Worm (Caenorhabditis elegans): ENCODE results near the gene F19B6.1.
A peak's percentile ranks its signal among the peaks of the same experiment; 100 is the strongest.

The F19B6.1 gene

ce11 chrIV:12340885-12341284, 5.0 kb upstream of the F19B6.1 start:
- TF ChIP-seq zip-4 (GFP tag; optimal IDR thresholded peaks at IDR 0.05) (no peak), unc-86 (tag; optimal IDR thresholded peaks at IDR 0.05) (no peak), dpl-1 (GFP tag; optimal IDR thresholded peaks at IDR 0.05) (no peak), fkh-8 (tag; optimal IDR thresholded peaks at IDR 0.05) (no peak), fkh-4 (tag; optimal IDR thresholded peaks at IDR 0.05; ENCODE audit: borderline replicate concordance) (no peak), pqm-1 (tag; optimal IDR thresholded peaks at IDR 0.05) (no peak), nhr-47 (tag; optimal IDR thresholded peaks at IDR 0.05) (no peak), nhr-84 (tag; optimal IDR thresholded peaks at IDR 0.05) (no peak), nhr-28 (tag; optimal IDR thresholded peaks at IDR 0.05) (no peak), sptf-1 (tag; optimal IDR thresholded peaks at IDR 0.05) (no peak), ceh-82 (tag; optimal IDR thresholded peaks at IDR 0.05) (no peak), aha-1 (tag; optimal IDR thresholded peaks at IDR 0.05) (no peak), nhr-12 (tag; optimal IDR thresholded peaks at IDR 0.05) (no peak), lin-35 (GFP tag; optimal IDR thresholded peaks at IDR 0.05) (no peak), isw-1 (GFP tag; IDR thresholded peaks at IDR 0.05) (no peak), unc-30 (tag; optimal IDR thresholded peaks at IDR 0.05) (no peak), hlh-4 (tag; optimal IDR thresholded peaks at IDR 0.05) (no peak)

ce11 chrIV:12336893-12337627, 1.2 kb upstream of the F19B6.1 start, which contains the start of the genes F19B6.10 and wht-5:
F19B6.10 (plus strand) TSS chrIV:12337193.
wht-5 (plus strand) TSS chrIV:12337577.
- TF ChIP-seq ama-1 (optimal IDR thresholded peaks at IDR 0.05) (no peak), hpl-2 (GFP tag; optimal IDR thresholded peaks at IDR 0.05) (no peak), egl-13 (tag; optimal IDR thresholded peaks at IDR 0.05) (no peak), mdl-1 (tag; optimal IDR thresholded peaks at IDR 0.05) (no peak), isw-1 (GFP tag; IDR thresholded peaks at IDR 0.05) (no peak), mef-2 (tag; optimal IDR thresholded peaks at IDR 0.05) (no peak), snu-23 (GFP tag; optimal IDR thresholded peaks at IDR 0.05) (no peak), tlp-1 (tag; optimal IDR thresholded peaks at IDR 0.05) (no peak), egl-27 (tag; optimal IDR thresholded peaks at IDR 0.05) (no peak), unc-130 (tag; optimal IDR thresholded peaks at IDR 0.05) (no peak), ceh-63 (GFP tag; optimal IDR thresholded peaks at IDR 0.05) (no peak), pqm-1 (tag; optimal IDR thresholded peaks at IDR 0.05) (no peak), jun-1 (tag; optimal IDR thresholded peaks at IDR 0.05) (no peak), C34B4.2 (tag; optimal IDR thresholded peaks at IDR 0.05) (no peak), skn-1 (tag; optimal IDR thresholded peaks at IDR 0.05) (no peak), mep-1 (tag; optimal IDR thresholded peaks at IDR 0.05) (no peak), fkh-10 (GFP tag; optimal IDR thresholded peaks at IDR 0.05) (no peak), lin-35 (GFP tag; optimal IDR thresholded peaks at IDR 0.05) (no peak)

- TF ChIP-seq ceh-82 (tag; optimal IDR thresholded peaks at IDR 0.05) (peak in 1 of 3 experiments; percentile 44), blmp-1 (tag; optimal IDR thresholded peaks at IDR 0.05) (peak; percentile 32), nhr-20 (tag; optimal IDR thresholded peaks at IDR 0.05) (peak; percentile 21), ces-1 (GFP tag; optimal IDR thresholded peaks at IDR 0.05) (no peak), lsy-2 (tag; optimal IDR thresholded peaks at IDR 0.05) (peak in 1 of 2 experiments; percentile 39), aly-2 (tag; optimal IDR thresholded peaks at IDR 0.05) (no peak), rnt-1 (tag; optimal IDR thresholded peaks at IDR 0.05) (peak; percentile 54), irx-1 (tag; optimal IDR thresholded peaks at IDR 0.05) (no peak), mdl-1 (tag; optimal IDR thresholded peaks at IDR 0.05) (peak in 1 of 2 experiments; percentile 39), unc-130 (tag; optimal IDR thresholded peaks at IDR 0.05) (peak; percentile 22), nhr-84 (tag; optimal IDR thresholded peaks at IDR 0.05) (no peak), xbp-1 (tag; optimal IDR thresholded peaks at IDR 0.05) (no peak), tbx-2 (tag; optimal IDR thresholded peaks at IDR 0.05) (no peak), nhr-71 (tag; optimal IDR thresholded peaks at IDR 0.05) (peak; percentile 60), egl-27 (tag; optimal IDR thresholded peaks at IDR 0.05) (no peak), ceh-88 (GFP tag; IDR thresholded peaks at IDR 0.05) (no peak), egl-13 (tag; optimal IDR thresholded peaks at IDR 0.05) (no peak), ceh-8 (GFP tag; optimal IDR thresholded peaks at IDR 0.05) (no peak), fos-1 (tag; optimal IDR thresholded peaks at IDR 0.05) (no peak), snpc-4 (tag; optimal IDR thresholded peaks at IDR 0.05) (no peak), lin-15B (tag; optimal IDR thresholded peaks at IDR 0.05) (no peak), sptf-1 (tag; optimal IDR thresholded peaks at IDR 0.05) (no peak), efl-3 (GFP tag; optimal IDR thresholded peaks at IDR 0.05) (no peak), vab-15 (tag; optimal IDR thresholded peaks at IDR 0.05) (no peak), skn-1 (tag; optimal IDR thresholded peaks at IDR 0.05) (no peak), nhr-77 (tag; optimal IDR thresholded peaks at IDR 0.05) (no peak)
Observed at ce11 chrIV:12335248-12335647, 627 bp downstream of the F19B6.1 start.

Measured in whole organism, L1 larva.